Worm (Caenorhabditis elegans) whole organism, L2 larva: Measurements from ENCODE around the gene pad-2.
A peak's percentile ranks its signal among the peaks of the same experiment; 100 is the strongest.

Source experiments
- F13H6.1 ChIP-seq: sonication (generic microtip); optimal IDR thresholded peaks from 2 replicates; lab custom pipeline; 2016; ENCODE audit warnings: missing genetic modification characterization, missing compliant biosample characterization
- R02D3.7 ChIP-seq: fragments of 150-350 bp; optimal IDR thresholded peaks from 2 replicates; lab custom pipeline; 2014; ENCODE audit warnings: missing biosample characterization, missing genetic modification characterization
- Y55F3AM.14 ChIP-seq: fragments of 200-800 bp; sonication (Bioruptor generic); optimal IDR thresholded peaks from 2 replicates; lab custom pipeline; 2018; ENCODE audit warnings: mild to moderate bottlenecking, missing genetic modification characterization, missing compliant biosample characterization
- ZK546.5 ChIP-seq: sonication (generic microtip); optimal IDR thresholded peaks from 2 replicates; lab custom pipeline; 2017; ENCODE audit warnings: missing biosample characterization, missing genetic modification characterization
- alr-1 ChIP-seq: fragments of 150-350 bp; optimal IDR thresholded peaks from 2 replicates; lab custom pipeline; 2014; ENCODE audit warnings: missing biosample characterization, missing genetic modification characterization
- aly-2 ChIP-seq: fragments of 150-350 bp; optimal IDR thresholded peaks from 2 replicates; lab custom pipeline; 2014; ENCODE audit warnings: missing biosample characterization, missing genetic modification characterization
- ama-1 ChIP-seq: fragments of 150-350 bp; optimal IDR thresholded peaks from 2 replicates; lab custom pipeline; 2018; ENCODE audit warnings: inconsistent platforms
- blmp-1 ChIP-seq: sonication (generic microtip); optimal IDR thresholded peaks from 2 replicates; lab custom pipeline; 2017; ENCODE audit warnings: missing genetic modification characterization, mild to moderate bottlenecking, missing compliant biosample characterization, antibody characterized with exemption, moderate library complexity; ENCODE audit not compliant: insufficient read depth
- ceh-16 ChIP-seq: fragments of 150-350 bp; optimal IDR thresholded peaks from 2 replicates; lab custom pipeline; 2014; ENCODE audit warnings: missing biosample characterization, missing genetic modification characterization
- ceh-82 ChIP-seq: fragments of 150-350 bp; optimal IDR thresholded peaks from 2 replicates; lab custom pipeline; 2014; ENCODE audit warnings: missing biosample characterization, missing genetic modification characterization
- dmd-4 ChIP-seq: sonication (generic microtip); optimal IDR thresholded peaks from 2 replicates; lab custom pipeline; 2017; ENCODE audit warnings: missing biosample characterization, missing genetic modification characterization
- egl-27 ChIP-seq: sonication (generic microtip); optimal IDR thresholded peaks from 3 replicates; lab custom pipeline; 2017; ENCODE audit warnings: missing biosample characterization, missing genetic modification reagents, missing genetic modification characterization
- elt-1 ChIP-seq: fragments of 150-350 bp; optimal IDR thresholded peaks from 2 replicates; lab custom pipeline; 2014; ENCODE audit warnings: missing biosample characterization, missing genetic modification characterization
- elt-3 ChIP-seq: sonication (generic microtip); optimal IDR thresholded peaks from 2 replicates; lab custom pipeline; 2017; ENCODE audit warnings: missing biosample characterization, missing genetic modification characterization
- fos-1 ChIP-seq: fragments of 150-350 bp; optimal IDR thresholded peaks from 2 replicates; lab custom pipeline; 2014; ENCODE audit warnings: missing biosample characterization, missing genetic modification characterization
- gmeb-1 ChIP-seq: fragments of 150-350 bp; optimal IDR thresholded peaks from 2 replicates; lab custom pipeline; 2014; ENCODE audit warnings: missing biosample characterization, missing genetic modification characterization
- lin-11 ChIP-seq: fragments of 150-350 bp; sonication (generic microtip); optimal IDR thresholded peaks from 2 replicates; lab custom pipeline; 2014; ENCODE audit warnings: missing biosample characterization, missing genetic modification characterization, inconsistent platforms, mixed read lengths
- lin-13 ChIP-seq: fragments of 150-350 bp; optimal IDR thresholded peaks from 2 replicates; lab custom pipeline; 2014; ENCODE audit warnings: missing biosample characterization, missing genetic modification reagents, missing genetic modification characterization
- lin-39 ChIP-seq: fragments of 150-350 bp; optimal IDR thresholded peaks from 2 replicates; lab custom pipeline; 2014; ENCODE audit warnings: missing biosample characterization, missing genetic modification reagents, missing genetic modification characterization
- lsy-2 ChIP-seq, 2 experiments: fragments of 150-350 bp in 1 of 2; sonication (generic microtip) in 1 of 2; optimal IDR thresholded peaks; 2 replicates each; lab custom pipeline; 2014 to 2017; ENCODE audit warnings: missing biosample characterization in 2 of 2, missing genetic modification characterization in 2 of 2
- mab-5 ChIP-seq: fragments of 150-350 bp; optimal IDR thresholded peaks from 2 replicates; lab custom pipeline; 2014; ENCODE audit warnings: missing biosample characterization, missing genetic modification characterization
- mbf-1 ChIP-seq: sonication (generic microtip); optimal IDR thresholded peaks from 2 replicates; lab custom pipeline; 2017; ENCODE audit warnings: missing biosample characterization, missing genetic modification characterization
- mdl-1 ChIP-seq, 2 experiments: fragments of 150-350 bp in 1 of 2; sonication (generic microtip) in 1 of 2; optimal IDR thresholded peaks; 2 replicates each; lab custom pipeline; 2017; ENCODE audit warnings: missing biosample characterization in 2 of 2, missing genetic modification characterization in 2 of 2
- nhr-10 ChIP-seq: sonication (generic microtip); optimal IDR thresholded peaks from 2 replicates; lab custom pipeline; 2017; ENCODE audit warnings: missing biosample characterization, missing genetic modification characterization
- nhr-11 ChIP-seq: fragments of 150-350 bp; optimal IDR thresholded peaks from 2 replicates; lab custom pipeline; 2014; ENCODE audit warnings: missing biosample characterization, missing genetic modification characterization
- nhr-12 ChIP-seq: fragments of 150-350 bp; optimal IDR thresholded peaks from 2 replicates; lab custom pipeline; 2014; ENCODE audit warnings: missing biosample characterization, missing genetic modification characterization
- nhr-129 ChIP-seq: fragments of 150-350 bp; optimal IDR thresholded peaks from 2 replicates; lab custom pipeline; 2014; ENCODE audit warnings: missing biosample characterization, missing genetic modification characterization
- nhr-21 ChIP-seq: fragments of 150-350 bp; optimal IDR thresholded peaks from 2 replicates; lab custom pipeline; 2014; ENCODE audit warnings: missing biosample characterization, missing genetic modification characterization
- nhr-23 ChIP-seq: fragments of 150-350 bp; optimal IDR thresholded peaks from 2 replicates; lab custom pipeline; 2014; ENCODE audit warnings: missing biosample characterization, missing genetic modification reagents, missing genetic modification characterization
- nhr-237 ChIP-seq: fragments of 150-350 bp; optimal IDR thresholded peaks from 2 replicates; lab custom pipeline; 2014; ENCODE audit warnings: missing biosample characterization, missing genetic modification characterization
- nhr-25 ChIP-seq: fragments of 150-350 bp; sonication (generic microtip); optimal IDR thresholded peaks from 3 replicates; lab custom pipeline; 2014; ENCODE audit warnings: missing biosample characterization, missing genetic modification characterization
- peb-1 ChIP-seq: fragments of 150-350 bp; optimal IDR thresholded peaks from 2 replicates; lab custom pipeline; 2014; ENCODE audit warnings: missing biosample characterization, missing genetic modification characterization
- sem-4 ChIP-seq: fragments of 150-350 bp; optimal IDR thresholded peaks from 2 replicates; lab custom pipeline; 2014; ENCODE audit warnings: missing biosample characterization, missing genetic modification reagents, missing genetic modification characterization
- skn-1 ChIP-seq: sonication (generic microtip); optimal IDR thresholded peaks from 2 replicates; lab custom pipeline; 2017; ENCODE audit warnings: missing biosample characterization, missing genetic modification characterization
- sma-3 ChIP-seq: sonication (generic microtip); optimal IDR thresholded peaks from 2 replicates; lab custom pipeline; 2016; ENCODE audit warnings: missing genetic modification reagents, missing genetic modification characterization, missing compliant biosample characterization
- sma-9 ChIP-seq, 2 experiments: fragments of 150-350 bp in 1 of 2; sonication (generic microtip) in 1 of 2; optimal IDR thresholded peaks; 2 replicates each; lab custom pipeline; 2014 to 2016; ENCODE audit warnings: missing genetic modification characterization in 2 of 2, mild to moderate bottlenecking in 1 of 2, missing biosample characterization in 1 of 2, missing compliant biosample characterization in 1 of 2, missing genetic modification reagents in 1 of 2, moderate library complexity in 1 of 2
- snpc-4 ChIP-seq: fragments of 150-350 bp; optimal IDR thresholded peaks from 2 replicates; lab custom pipeline; 2014; ENCODE audit warnings: missing biosample characterization, missing genetic modification characterization
- unc-39 ChIP-seq: fragments of 150-350 bp; optimal IDR thresholded peaks from 2 replicates; lab custom pipeline; 2014; ENCODE audit warnings: missing biosample characterization, missing genetic modification characterization
- unc-55 ChIP-seq: fragments of 150-350 bp; sonication (generic microtip); optimal IDR thresholded peaks from 3 replicates; lab custom pipeline; 2014; ENCODE audit warnings: missing biosample characterization, missing genetic modification reagents, missing genetic modification characterization
- unc-62 ChIP-seq: fragments of 150-350 bp; optimal IDR thresholded peaks from 2 replicates; lab custom pipeline; 2014; ENCODE audit warnings: missing biosample characterization, missing genetic modification reagents, missing genetic modification characterization
- ztf-4 ChIP-seq: fragments of 150-350 bp; optimal IDR thresholded peaks from 2 replicates; lab custom pipeline; 2014; ENCODE audit warnings: missing biosample characterization, missing genetic modification characterization

The pad-2 gene

ce11 chrIII:10238448-10239154 lies 40.3 kb upstream of the pad-2 start, which contains the start of gene Y70G10A.3:
Y70G10A.3 (plus strand) TSS chrIII:10239104.
- TF ChIP-seq unc-62 (GFP tag; lab: Kevin White, UChicago) (no peak), elt-3 (tag; lab: Kevin White, UChicago) (no peak), blmp-1 (peak; percentile 29), ZK546.5 (tag; lab: Kevin White, UChicago) (no peak), aly-2 (no peak), nhr-23 (tag; lab: Kevin White, UChicago) (no peak), lin-13 (GFP tag; lab: Kevin White, UChicago) (no peak)
- TF ChIP-seq, all 48 proteins: peak for 1

- TF ChIP-seq ama-1 (lab: Kevin White, UChicago) (no peak), egl-27 (tag; lab: Kevin White, UChicago) (no peak), ceh-16 (tag; lab: Kevin White, UChicago) (no peak)
Observed at ce11 chrIII:10240073-10240472, 38.9 kb upstream of the pad-2 start.

- TF ChIP-seq nhr-129 (peak; percentile 13), mdl-1 (tag; optimal IDR thresholded peaks at IDR 0.05; lab: Kevin White, UChicago) (no peak)
Observed at ce11 chrIII:10241332-10241829, 37.5 kb upstream of the pad-2 start.

- TF ChIP-seq ceh-82 (tag; lab: Kevin White, UChicago) (no peak), lin-11 (tag; lab: Kevin White, UChicago) (no peak), egl-27 (tag; lab: Kevin White, UChicago) (no peak)
Observed at ce11 chrIII:10244013-10244412, 34.9 kb upstream of the pad-2 start.

- TF ChIP-seq mab-5 (tag; lab: Kevin White, UChicago) (no peak), skn-1 (tag; lab: Kevin White, UChicago) (no peak), nhr-10 (tag; lab: Kevin White, UChicago) (no peak), alr-1 (tag; lab: Kevin White, UChicago) (no peak), gmeb-1 (tag; lab: Kevin White, UChicago) (peak; percentile 86), lin-13 (GFP tag; lab: Kevin White, UChicago) (peak; percentile 16), nhr-23 (tag; lab: Kevin White, UChicago) (no peak), peb-1 (tag; lab: Kevin White, UChicago) (no peak), aly-2 (no peak), mbf-1 (tag; lab: Kevin White, UChicago) (no peak), F13H6.1 (peak; percentile 5), nhr-25 (no peak), ceh-16 (tag; lab: Kevin White, UChicago) (no peak), nhr-237 (tag; lab: Kevin White, UChicago) (no peak), unc-39 (tag; lab: Kevin White, UChicago) (no peak), snpc-4 (no peak), unc-55 (GFP tag; lab: Kevin White, UChicago) (peak; percentile 56), egl-27 (tag; lab: Kevin White, UChicago) (no peak), nhr-129 (peak; percentile 15), nhr-12 (tag; lab: Kevin White, UChicago) (no peak), R02D3.7 (tag; lab: Kevin White, UChicago) (no peak), unc-62 (GFP tag; lab: Kevin White, UChicago) (no peak), Y55F3AM.14 (GFP tag; lab: Kevin White, UChicago) (no peak), fos-1 (tag; lab: Kevin White, UChicago) (no peak), mdl-1 (tag; optimal IDR thresholded peaks at IDR 0.05; lab: Kevin White, UChicago) (no peak), ZK546.5 (tag; lab: Kevin White, UChicago) (no peak), nhr-11 (tag; lab: Kevin White, UChicago) (no peak), lin-11 (tag; lab: Kevin White, UChicago) (no peak), sma-9 (GFP tag; optimal IDR thresholded peaks at IDR 0.05; lab: Kevin White, UChicago) (no peak), sma-9 (tag; optimal IDR thresholded peaks at IDR 0.05; lab: Kevin White, UChicago) (no peak), sem-4 (tag; lab: Kevin White, UChicago) (no peak), nhr-21 (tag; lab: Kevin White, UChicago) (no peak), dmd-4 (tag; lab: Kevin White, UChicago) (no peak), lsy-2 (tag; optimal IDR thresholded peaks at IDR 0.05; lab: Kevin White, UChicago) (peak in 1 of 2 experiments; percentile 60), ceh-82 (tag; lab: Kevin White, UChicago) (no peak), ztf-4 (tag; lab: Kevin White, UChicago) (no peak), elt-1 (no peak), sma-3 (GFP tag; lab: Kevin White, UChicago) (peak; percentile 10), lin-39 (tag; lab: Kevin White, UChicago) (no peak)
Observed at ce11 chrIII:10248441-10249137, 30.3 kb upstream of the pad-2 start, which contains the start of the genes div-1 and cor-1. div-1 (minus strand) TSS chrIII:10248559. cor-1 (plus strand) TSS chrIII:10249111.
